Worm (Caenorhabditis elegans) whole organism, mixed stage, embryonic: ENCODE data around the gene mam-3.

Experiments used
- blmp-1 ChIP-seq: fragments of 150-350 bp; optimal IDR thresholded peaks from 2 replicates; lab custom pipeline; 2014; ENCODE audit warnings: missing biosample characterization, missing genetic modification characterization
- ces-1 ChIP-seq: fragments of 150-350 bp; optimal IDR thresholded peaks from 2 replicates; lab custom pipeline; 2014; ENCODE audit warnings: missing biosample characterization, missing genetic modification reagents, missing genetic modification characterization
- lin-13 ChIP-seq: fragments of 150-350 bp; optimal IDR thresholded peaks from 2 replicates; lab custom pipeline; 2014; ENCODE audit warnings: missing biosample characterization, missing genetic modification characterization
- nhr-12 ChIP-seq: fragments of 150-350 bp; optimal IDR thresholded peaks from 2 replicates; lab custom pipeline; 2014; ENCODE audit warnings: missing biosample characterization, missing genetic modification characterization
- nhr-28 ChIP-seq: fragments of 150-350 bp; optimal IDR thresholded peaks from 2 replicates; lab custom pipeline; 2014; ENCODE audit warnings: missing biosample characterization, missing genetic modification characterization
- snpc-4 ChIP-seq: fragments of 150-350 bp; optimal IDR thresholded peaks from 2 replicates; lab custom pipeline; 2014; ENCODE audit warnings: missing biosample characterization, missing genetic modification characterization
- sptf-1 ChIP-seq: sonication (generic microtip); optimal IDR thresholded peaks from 2 replicates; lab custom pipeline; 2017; ENCODE audit warnings: mild to moderate bottlenecking, missing genetic modification characterization, moderate library complexity, missing compliant biosample characterization
- unc-39 ChIP-seq: fragments of 150-350 bp; optimal IDR thresholded peaks from 2 replicates; lab custom pipeline; 2014; ENCODE audit warnings: missing biosample characterization, missing genetic modification characterization

DNA sequence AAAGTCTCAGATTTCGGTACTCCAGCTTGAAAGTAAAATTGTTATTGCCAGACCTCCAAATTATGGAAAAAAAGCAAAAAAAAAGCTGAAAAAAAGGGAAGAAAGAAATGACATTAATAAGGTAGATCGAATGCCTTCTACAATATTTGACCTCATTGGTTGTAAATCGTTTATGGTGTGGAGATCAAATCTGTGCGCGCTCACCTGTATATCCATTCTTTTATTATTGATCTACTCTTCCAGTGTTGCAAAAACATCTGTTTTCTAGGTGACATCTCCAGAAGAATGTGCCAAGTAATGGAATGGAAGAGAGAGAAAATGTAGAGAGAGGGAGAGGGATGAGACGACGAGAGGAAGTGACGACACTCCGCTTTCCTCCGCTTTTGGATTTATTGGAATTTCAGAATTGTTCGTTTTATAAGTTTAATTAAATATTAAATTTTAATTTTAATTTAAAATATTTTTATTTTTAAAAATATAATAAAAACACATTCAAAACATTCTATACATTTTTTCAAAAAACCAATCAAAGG, 29.4 kb downstream of the mam-3 start, which contains the start of the genes pik-1 and aptf-2:
- no peak for TF ChIP-seq nhr-28 (tag; lab: Kevin White, UChicago)
- TF ChIP-seq nhr-12 (tag; lab: Kevin White, UChicago): no peak
- TF ChIP-seq sptf-1 (tag; lab: Kevin White, UChicago): no peak
- TF ChIP-seq lin-13 (tag; lab: Kevin White, UChicago): no peak
- TF ChIP-seq unc-39: no peak
- no peak for TF ChIP-seq blmp-1 (tag; lab: Kevin White, UChicago)
- TF ChIP-seq snpc-4: no peak
- peak; percentile 8 for TF ChIP-seq ces-1 (GFP tag; lab: Kevin White, UChicago)
